Worm (Caenorhabditis elegans) whole organism, L1 larva: ENCODE measurements around the gene F28F5.4.

Source experiments
- C04F5.9 ChIP-seq: sonication (generic microtip); optimal IDR thresholded peaks from 2 replicates; lab custom pipeline; 2016; ENCODE audit warnings: missing genetic modification characterization, missing compliant biosample characterization
- C16A3.4 ChIP-seq: fragments of 150-350 bp; optimal IDR thresholded peaks from 2 replicates; lab custom pipeline; 2014; ENCODE audit warnings: missing biosample characterization, missing genetic modification characterization
- C34B4.2 ChIP-seq: sonication (generic microtip); optimal IDR thresholded peaks from 2 replicates; lab custom pipeline; 2017; ENCODE audit warnings: mild to moderate bottlenecking, missing genetic modification characterization, missing compliant biosample characterization
- Y116A8C.19 ChIP-seq: sonication (generic microtip); optimal IDR thresholded peaks from 2 replicates; lab custom pipeline; 2016; ENCODE audit warnings: missing compliant biosample characterization, missing genetic modification characterization, borderline replicate concordance
- blmp-1 ChIP-seq: fragments of 150-350 bp; optimal IDR thresholded peaks from 2 replicates; lab custom pipeline; 2014; ENCODE audit warnings: missing biosample characterization, missing genetic modification characterization
- ceh-8 ChIP-seq: fragments of 200-800 bp; sonication (Bioruptor generic); optimal IDR thresholded peaks from 2 replicates; lab custom pipeline; 2018; ENCODE audit warnings: mild to moderate bottlenecking, missing genetic modification characterization, moderate library complexity, missing compliant biosample characterization
- ceh-88 ChIP-seq: fragments of 200-800 bp; sonication (Bioruptor generic); IDR thresholded peaks from 2 replicates; pipeline ENCODE4 v1.3.6; 2022; ENCODE audit warnings: missing genetic modification characterization, missing compliant biosample characterization
- ces-1 ChIP-seq: fragments of 150-350 bp; optimal IDR thresholded peaks from 2 replicates; lab custom pipeline; 2014; ENCODE audit warnings: missing biosample characterization, missing genetic modification reagents, missing genetic modification characterization
- dpl-1 ChIP-seq, 3 experiments: fragments of 150-350 bp in 2 of 3; sonication (generic microtip) in 1 of 3; optimal IDR thresholded peaks; 2 replicates each; lab custom pipeline; 2014 to 2017; ENCODE audit warnings: missing biosample characterization in 3 of 3, missing genetic modification characterization in 3 of 3, missing genetic modification reagents in 3 of 3
- dsc-1 ChIP-seq: sonication (generic microtip); optimal IDR thresholded peaks from 2 replicates; lab custom pipeline; 2016; ENCODE audit warnings: mild to moderate bottlenecking, missing genetic modification characterization, missing compliant biosample characterization
- efl-1 ChIP-seq, 4 experiments: fragments of 150-350 bp; optimal IDR thresholded peaks in 3 of 4; peaks in 1 of 4; 1 replicate in 1 of 4; 2 replicates in 3 of 4; lab custom pipeline; 2014; ENCODE audit warnings: missing biosample characterization in 2 of 4, missing genetic modification characterization in 2 of 4, missing genetic modification reagents in 2 of 4
- egl-13 ChIP-seq: sonication (generic microtip); optimal IDR thresholded peaks from 2 replicates; lab custom pipeline; 2016; ENCODE audit warnings: missing genotype, missing genetic modification reagents, missing genetic modification characterization, missing compliant biosample characterization
- elt-2 ChIP-seq: sonication (generic microtip); optimal IDR thresholded peaks from 2 replicates; lab custom pipeline; 2016; ENCODE audit warnings: missing genetic modification characterization, mild to moderate bottlenecking, inconsistent platforms, missing compliant biosample characterization, missing genetic modification reagents
- elt-3 ChIP-seq, 6 experiments: fragments of 150-350 bp in 1 of 6; sonication (generic microtip); optimal IDR thresholded peaks; 2 replicates each; lab custom pipeline; 2017 to 2018; ENCODE audit warnings: missing biosample characterization in 6 of 6, missing genetic modification characterization in 6 of 6, inconsistent platforms in 1 of 6
- fkh-4 ChIP-seq: sonication (generic microtip); optimal IDR thresholded peaks from 2 replicates; lab custom pipeline; 2016; ENCODE audit warnings: missing compliant biosample characterization, missing genetic modification characterization, borderline replicate concordance
- grh-1 ChIP-seq: fragments of 200-800 bp; sonication (Bioruptor generic); IDR thresholded peaks from 2 replicates; pipeline ENCODE4 v1.3.6; 2022; ENCODE audit warnings: missing genetic modification reagents, missing genetic modification characterization, missing compliant biosample characterization
- hpl-2 ChIP-seq: fragments of 150-350 bp; optimal IDR thresholded peaks from 2 replicates; lab custom pipeline; 2014; ENCODE audit warnings: missing biosample characterization, missing genetic modification reagents, missing genetic modification characterization
- irx-1 ChIP-seq: sonication (generic microtip); optimal IDR thresholded peaks from 2 replicates; lab custom pipeline; 2016; ENCODE audit warnings: missing genetic modification characterization, missing compliant biosample characterization
- lin-35 ChIP-seq, 2 experiments: fragments of 150-350 bp; optimal IDR thresholded peaks; 2 replicates each; lab custom pipeline; 2014; ENCODE audit warnings: missing biosample characterization in 2 of 2, missing genetic modification characterization in 2 of 2, missing genetic modification reagents in 2 of 2
- lin-39 ChIP-seq: fragments of 150-350 bp; optimal IDR thresholded peaks from 2 replicates; lab custom pipeline; 2014; ENCODE audit warnings: missing biosample characterization, missing genetic modification reagents, missing genetic modification characterization
- lsy-2 ChIP-seq, 2 experiments: fragments of 150-350 bp; optimal IDR thresholded peaks; 2 replicates each; lab custom pipeline; 2014; ENCODE audit warnings: missing biosample characterization in 2 of 2, missing genetic modification characterization in 2 of 2
- mdl-1 ChIP-seq, 2 experiments: fragments of 150-350 bp; optimal IDR thresholded peaks; 2 replicates each; lab custom pipeline; 2014 to 2017; ENCODE audit warnings: missing biosample characterization in 2 of 2, missing genetic modification characterization in 2 of 2, inconsistent platforms in 1 of 2
- mep-1 ChIP-seq: fragments of 150-350 bp; optimal IDR thresholded peaks from 2 replicates; lab custom pipeline; 2014; ENCODE audit warnings: missing biosample characterization, missing genetic modification characterization
- nhr-19 ChIP-seq: fragments of 200-800 bp; sonication (Bioruptor generic); conservative IDR thresholded peaks from 2 replicates; pipeline ENCODE4 v1.3.6; 2022; ENCODE audit warnings: missing genetic modification characterization, missing compliant biosample characterization
- nhr-20 ChIP-seq: sonication (generic microtip); optimal IDR thresholded peaks from 2 replicates; lab custom pipeline; 2016; ENCODE audit warnings: mild to moderate bottlenecking, missing genetic modification characterization, missing compliant biosample characterization
- nhr-28 ChIP-seq: fragments of 150-350 bp; optimal IDR thresholded peaks from 2 replicates; lab custom pipeline; 2014; ENCODE audit warnings: missing biosample characterization, missing genetic modification characterization
- nhr-47 ChIP-seq: sonication (generic microtip); optimal IDR thresholded peaks from 2 replicates; lab custom pipeline; 2016; ENCODE audit warnings: mild to moderate bottlenecking, missing genetic modification characterization, moderate library complexity, missing compliant biosample characterization
- nhr-71 ChIP-seq: sonication (generic microtip); optimal IDR thresholded peaks from 2 replicates; lab custom pipeline; 2016; ENCODE audit warnings: mild to moderate bottlenecking, missing genetic modification characterization, moderate library complexity, missing compliant biosample characterization
- nhr-85 ChIP-seq: sonication (generic microtip); peaks from one replicate; lab custom pipeline; 2016; ENCODE audit warnings: missing genetic modification characterization, inconsistent platforms, missing compliant biosample characterization
- nhr-90 ChIP-seq: sonication (generic microtip); optimal IDR thresholded peaks from 2 replicates; lab custom pipeline; 2016; ENCODE audit warnings: mild to moderate bottlenecking, missing genetic modification characterization, missing compliant biosample characterization; ENCODE audit not compliant: poor library complexity
- pag-3 ChIP-seq: sonication (generic microtip); optimal IDR thresholded peaks from 2 replicates; lab custom pipeline; 2017; ENCODE audit warnings: missing genetic modification characterization, mild to moderate bottlenecking, missing compliant biosample characterization, antibody characterized with exemption, borderline replicate concordance; ENCODE audit not compliant: insufficient read depth
- pqm-1 ChIP-seq: sonication (generic microtip); optimal IDR thresholded peaks from 3 replicates; lab custom pipeline; 2017; ENCODE audit warnings: missing biosample characterization, missing genetic modification characterization
- rnt-1 ChIP-seq: sonication (generic microtip); optimal IDR thresholded peaks from 2 replicates; lab custom pipeline; 2016; ENCODE audit warnings: mild to moderate bottlenecking, missing genetic modification characterization, moderate library complexity, missing compliant biosample characterization
- skn-1 ChIP-seq: fragments of 150-350 bp; optimal IDR thresholded peaks from 2 replicates; lab custom pipeline; 2014; ENCODE audit warnings: missing biosample characterization, missing genetic modification characterization
- snu-23 ChIP-seq: sonication (generic microtip); optimal IDR thresholded peaks from 2 replicates; lab custom pipeline; 2016; ENCODE audit warnings: missing genetic modification characterization, missing compliant biosample characterization
- sup-37 ChIP-seq: fragments of 200-800 bp; sonication (Bioruptor generic); optimal IDR thresholded peaks from 2 replicates; lab custom pipeline; 2018; ENCODE audit warnings: mild to moderate bottlenecking, missing genetic modification characterization, missing compliant biosample characterization
- swsn-7 ChIP-seq: sonication (generic microtip); optimal IDR thresholded peaks from 2 replicates; lab custom pipeline; 2016; ENCODE audit warnings: missing genetic modification characterization, missing compliant biosample characterization
- tbx-2 ChIP-seq: sonication (generic microtip); optimal IDR thresholded peaks from 2 replicates; lab custom pipeline; 2016; ENCODE audit warnings: missing genetic modification characterization, missing compliant biosample characterization
- tlp-1 ChIP-seq: fragments of 150-350 bp; optimal IDR thresholded peaks from 2 replicates; lab custom pipeline; 2014; ENCODE audit warnings: missing biosample characterization, missing genetic modification characterization
- unc-130 ChIP-seq: fragments of 150-350 bp; optimal IDR thresholded peaks from 2 replicates; lab custom pipeline; 2017; ENCODE audit warnings: missing biosample characterization, missing genetic modification characterization, inconsistent platforms
- unc-62 ChIP-seq: fragments of 150-350 bp; optimal IDR thresholded peaks from 2 replicates; lab custom pipeline; 2014; ENCODE audit warnings: missing biosample characterization, missing genetic modification reagents, missing genetic modification characterization
- unc-98 ChIP-seq: fragments of 200-800 bp; sonication (Bioruptor generic); IDR thresholded peaks from 2 replicates; pipeline ENCODE4 v1.3.6; 2022; ENCODE audit warnings: missing genetic modification characterization, missing compliant biosample characterization
- xbp-1 ChIP-seq: sonication (generic microtip); optimal IDR thresholded peaks from 2 replicates; lab custom pipeline; 2016; ENCODE audit warnings: missing genetic modification characterization, missing compliant biosample characterization
- zip-4 ChIP-seq: fragments of 200-800 bp; sonication (Bioruptor generic); optimal IDR thresholded peaks from 2 replicates; lab custom pipeline; 2018; ENCODE audit warnings: mild to moderate bottlenecking, missing genetic modification characterization, moderate library complexity, missing compliant biosample characterization

The F28F5.4 gene

DNA sequence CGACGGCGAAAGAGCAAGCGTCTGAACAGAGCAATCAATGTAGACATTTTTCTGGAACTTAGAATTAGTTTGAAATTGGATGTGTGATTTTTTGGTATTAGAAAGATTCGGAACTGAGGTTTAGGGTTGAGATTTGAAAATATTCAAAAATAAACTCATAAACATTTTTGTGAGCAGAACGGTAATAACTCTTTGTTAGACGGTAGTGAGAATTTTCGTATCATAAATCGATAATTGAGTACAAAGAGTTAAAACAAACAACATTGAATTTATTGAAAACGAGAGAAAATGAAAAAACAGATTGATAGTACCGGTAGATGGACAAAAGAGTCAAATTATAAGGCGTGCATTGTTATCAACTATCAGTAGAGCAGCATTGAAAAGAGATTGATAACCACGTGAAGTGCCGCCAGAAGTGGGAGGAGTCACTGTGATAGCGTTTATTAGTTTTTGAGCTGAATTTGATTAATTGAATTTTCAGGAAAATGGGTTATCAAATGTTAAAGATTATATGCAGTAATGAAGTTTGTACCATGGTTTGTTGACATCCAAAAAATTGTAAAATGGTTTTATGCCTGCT, 2.6 kb upstream of the F28F5.4 start, which contains the start of gene F28F5.6:
Gene F28F5.6 (minus strand): TSS at position 51 of the 580 bp plus-strand sequence.
- no peak for TF ChIP-seq ceh-8 (GFP tag; lab: Kevin White, UChicago)
- no peak for TF ChIP-seq grh-1 (GFP tag; lab: Robert Waterston, UW)
- no peak for TF ChIP-seq nhr-19 (GFP tag; lab: Robert Waterston, UW)
- no peak for TF ChIP-seq unc-98 (GFP tag; lab: Robert Waterston, UW)
- peak; percentile 91 for TF ChIP-seq elt-2 (tag; lab: Kevin White, UChicago)
- peak in 1 of 2 experiments; percentile 26 for TF ChIP-seq mdl-1 (tag; optimal IDR thresholded peaks at IDR 0.05; lab: Kevin White, UChicago)
- no peak for TF ChIP-seq nhr-28
- TF ChIP-seq efl-1 (optimal IDR thresholded peaks at IDR 0.05; lab: Kevin White, UChicago): no peak
- TF ChIP-seq efl-1 (GFP tag; optimal IDR thresholded peaks at IDR 0.05 in 1 of 2; lab: Kevin White, UChicago): peak in 1 of 2 experiments; percentile 25
- TF ChIP-seq irx-1: no peak
- TF ChIP-seq tlp-1 (tag; lab: Kevin White, UChicago): no peak
- no peak for TF ChIP-seq lin-39 (tag; lab: Kevin White, UChicago)
- no peak for TF ChIP-seq ceh-88 (GFP tag; lab: Robert Waterston, UW)
- no peak for TF ChIP-seq C04F5.9 (tag; lab: Kevin White, UChicago)
- peak; percentile 62 for TF ChIP-seq pqm-1
- TF ChIP-seq lin-35 (GFP tag; optimal IDR thresholded peaks at IDR 0.05; lab: Kevin White, UChicago): peak in 1 of 2 experiments; percentile 19
- TF ChIP-seq dsc-1 (tag; lab: Kevin White, UChicago): no peak
- no peak for TF ChIP-seq swsn-7 (tag; lab: Kevin White, UChicago)
- no peak for TF ChIP-seq fkh-4

DNA sequence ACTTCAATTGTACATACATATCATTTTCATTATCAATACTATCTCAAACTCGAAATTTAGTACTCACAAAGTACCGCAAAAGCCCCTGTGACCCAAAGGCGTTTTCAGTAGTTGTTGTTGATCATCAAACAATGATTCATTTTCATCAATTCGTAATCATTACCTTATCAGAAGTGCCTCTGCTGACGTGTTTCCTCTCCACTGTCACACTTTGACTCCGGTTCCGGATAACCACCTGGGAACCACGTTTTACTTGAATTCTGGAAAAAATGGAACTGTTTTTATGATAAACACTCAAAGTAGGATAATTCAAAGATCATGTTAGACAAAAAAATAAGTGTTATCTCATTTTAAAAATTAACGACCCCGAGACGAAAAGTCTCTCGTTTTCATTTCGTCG, 1.2 kb upstream of the F28F5.4 start:
- TF ChIP-seq elt-2 (tag; lab: Kevin White, UChicago) (peak; percentile 74), skn-1 (tag; lab: Kevin White, UChicago) (no peak)
- TF ChIP-seq, all 84 proteins: peak for 1

DNA sequence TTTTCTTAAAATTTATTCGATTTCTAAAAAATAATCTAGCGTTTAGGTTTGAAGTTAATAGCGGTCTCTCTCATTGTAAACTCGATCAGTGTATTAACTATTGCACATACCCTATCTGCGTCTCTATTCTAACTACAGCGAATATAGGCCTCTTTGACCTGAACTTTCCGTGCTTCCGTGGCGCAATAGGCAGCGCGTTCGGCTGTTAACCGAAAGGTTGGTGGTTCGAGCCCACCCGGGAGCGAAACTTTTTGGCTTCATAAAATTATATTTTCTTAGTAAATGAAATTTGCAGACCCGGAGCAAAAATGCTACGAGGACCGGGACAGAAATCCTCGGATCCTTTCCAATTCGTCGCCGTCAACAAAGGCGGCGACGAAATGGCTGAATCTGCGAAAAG, 11.4 kb downstream of the F28F5.4 start:
- TF ChIP-seq tbx-2 (tag; lab: Kevin White, UChicago): peak; percentile 1
- peak; percentile 51 for TF ChIP-seq nhr-47 (tag; lab: Kevin White, UChicago)
- TF ChIP-seq unc-98 (GFP tag; lab: Robert Waterston, UW): no peak
- TF ChIP-seq nhr-28: no peak
- peak in 1 of 2 experiments; percentile 34 for TF ChIP-seq mdl-1 (tag; optimal IDR thresholded peaks at IDR 0.05; lab: Kevin White, UChicago)
- TF ChIP-seq blmp-1: peak; percentile 6
- TF ChIP-seq elt-3 (tag; optimal IDR thresholded peaks at IDR 0.05; lab: Kevin White, UChicago): peak in 1 of 6 experiments; percentile 6
- peak; percentile 12 for TF ChIP-seq unc-130
- no peak for TF ChIP-seq zip-4 (GFP tag; lab: Kevin White, UChicago)
- TF ChIP-seq dpl-1 (GFP tag; optimal IDR thresholded peaks at IDR 0.05; lab: Kevin White, UChicago): peak in 1 of 3 experiments; percentile 19
- TF ChIP-seq egl-13 (tag; lab: Kevin White, UChicago): no peak
- peak; percentile 59 for TF ChIP-seq nhr-19 (GFP tag; lab: Robert Waterston, UW)
- TF ChIP-seq lin-35 (GFP tag; optimal IDR thresholded peaks at IDR 0.05; lab: Kevin White, UChicago): peak; percentile 6 to 63
- peak; percentile 58 for TF ChIP-seq nhr-85 (tag; lab: Kevin White, UChicago)
- peak in 1 of 2 experiments; percentile 58 for TF ChIP-seq lsy-2 (tag; optimal IDR thresholded peaks at IDR 0.05; lab: Kevin White, UChicago)
- peak; percentile 6 for TF ChIP-seq swsn-7 (tag; lab: Kevin White, UChicago)
- TF ChIP-seq C16A3.4 (tag; lab: Kevin White, UChicago): peak; percentile 28
- TF ChIP-seq elt-2 (tag; lab: Kevin White, UChicago): peak; percentile 24
- TF ChIP-seq nhr-71 (tag; lab: Kevin White, UChicago): peak; percentile 50
- TF ChIP-seq nhr-90 (tag; lab: Kevin White, UChicago): peak; percentile 69
- peak; percentile 25 to 34 for TF ChIP-seq efl-1 (optimal IDR thresholded peaks at IDR 0.05; lab: Kevin White, UChicago)
- TF ChIP-seq efl-1 (GFP tag; optimal IDR thresholded peaks at IDR 0.05 in 1 of 2; lab: Kevin White, UChicago): peak; percentile 14 to 85
- TF ChIP-seq rnt-1 (tag; lab: Kevin White, UChicago): peak; percentile 46
- TF ChIP-seq hpl-2: no peak
- TF ChIP-seq skn-1 (tag; lab: Kevin White, UChicago): peak; percentile 18
- no peak for TF ChIP-seq tlp-1 (tag; lab: Kevin White, UChicago)
- TF ChIP-seq pag-3 (tag; lab: Kevin White, UChicago): no peak
- TF ChIP-seq irx-1: no peak
- no peak for TF ChIP-seq fkh-4
- TF ChIP-seq unc-62 (GFP tag; lab: Kevin White, UChicago): no peak
- no peak for TF ChIP-seq ces-1 (GFP tag; lab: Kevin White, UChicago)
- TF ChIP-seq xbp-1 (tag; lab: Kevin White, UChicago): no peak
- TF ChIP-seq nhr-20 (tag; lab: Kevin White, UChicago): peak; percentile 49
- TF ChIP-seq mep-1 (tag; lab: Kevin White, UChicago): peak; percentile 46
- no peak for TF ChIP-seq Y116A8C.19
- TF ChIP-seq sup-37 (GFP tag; lab: Kevin White, UChicago): no peak
- no peak for TF ChIP-seq C34B4.2
- peak; percentile 56 for TF ChIP-seq snu-23 (GFP tag; lab: Kevin White, UChicago)
